Fruit fly (Drosophila melanogaster) whole organism, embryonic: ENCODE data around the gene fz.

ENCODE experiments used
- B-H1 ChIP-seq: fragments of 200-800 bp; sonication (Bioruptor generic); IDR thresholded peaks from 3 replicates; pipeline ENCODE4 v1.3.6; 2022; ENCODE audit warnings: missing biosample characterization, missing genetic modification characterization
- Blimp-1 ChIP-seq: fragments of 200-800 bp; sonication (Bioruptor generic); optimal IDR thresholded peaks from 3 replicates; lab custom pipeline; 2018; ENCODE audit warnings: missing biosample characterization, missing genetic modification characterization, mild to moderate bottlenecking, moderate library complexity, missing genetic modification reagents
- CG1024 ChIP-seq: fragments of 200-800 bp; sonication (Bioruptor generic); IDR thresholded peaks from 2 replicates; pipeline ENCODE4 v1.3.6; 2022; ENCODE audit warnings: missing biosample characterization, missing genetic modification characterization
- CG10431 ChIP-seq: fragments of 200-800 bp; sonication (Bioruptor generic); optimal IDR thresholded peaks from 3 replicates; lab custom pipeline; 2018; ENCODE audit warnings: missing biosample characterization, mild to moderate bottlenecking, missing genetic modification characterization
- CG10543 ChIP-seq: fragments of 200-800 bp; sonication (Bioruptor generic); optimal IDR thresholded peaks from 3 replicates; lab custom pipeline; 2017; ENCODE audit warnings: missing biosample characterization, mild to moderate bottlenecking, missing genetic modification characterization, moderate library complexity
- CG10565 ChIP-seq: fragments of 200-800 bp; sonication (Bioruptor generic); optimal IDR thresholded peaks from 3 replicates; lab custom pipeline; 2016; ENCODE audit warnings: missing biosample characterization, mild to moderate bottlenecking, missing genetic modification characterization
- CG11504 ChIP-seq: fragments of 200-800 bp; sonication (Bioruptor generic); optimal IDR thresholded peaks from 3 replicates; lab custom pipeline; 2019; ENCODE audit warnings: missing biosample characterization, mild to moderate bottlenecking, missing genetic modification characterization, moderate library complexity
- CG12219 ChIP-seq: fragments of 200-800 bp; sonication (Bioruptor generic); optimal IDR thresholded peaks from 3 replicates; lab custom pipeline; 2018; ENCODE audit warnings: missing biosample characterization, mild to moderate bottlenecking, missing genetic modification characterization
- CG12659 ChIP-seq: fragments of 200-800 bp; sonication (Bioruptor generic); optimal IDR thresholded peaks from 3 replicates; lab custom pipeline; 2017; ENCODE audit warnings: mild to moderate bottlenecking, missing biosample characterization, missing genetic modification reagents, missing genetic modification characterization
- CG13123 ChIP-seq: fragments of 200-800 bp; sonication (Bioruptor generic); optimal IDR thresholded peaks from 2 replicates; lab custom pipeline; 2016; ENCODE audit warnings: missing biosample characterization, missing genetic modification characterization
- CG13287 ChIP-seq: fragments of 200-800 bp; sonication (Bioruptor generic); IDR thresholded peaks from 2 replicates; pipeline ENCODE4 v1.3.6; 2022; ENCODE audit warnings: missing biosample characterization, missing genetic modification characterization; ENCODE audit not compliant: partially characterized antibody
- CG13296 ChIP-seq: fragments of 200-800 bp; sonication (Bioruptor generic); optimal IDR thresholded peaks from 3 replicates; lab custom pipeline; 2018; ENCODE audit warnings: missing biosample characterization, mild to moderate bottlenecking, missing genetic modification characterization
- CG14441 ChIP-seq: fragments of 200-800 bp; sonication (Bioruptor generic); IDR thresholded peaks from 2 replicates; pipeline ENCODE4 v1.3.6; 2022; ENCODE audit warnings: missing biosample characterization, missing genetic modification characterization
- CG1603 ChIP-seq: fragments of 200-800 bp; sonication (Bioruptor generic); optimal IDR thresholded peaks from 2 replicates; lab custom pipeline; 2019; ENCODE audit warnings: missing biosample characterization, mild to moderate bottlenecking, missing genetic modification characterization, moderate library complexity
- CG31224 ChIP-seq: fragments of 200-800 bp; sonication (Bioruptor generic); IDR thresholded peaks from 2 replicates; pipeline ENCODE4 v1.3.6; 2022; ENCODE audit warnings: missing biosample characterization, missing genetic modification characterization
- CG32772 ChIP-seq: fragments of 200-800 bp; sonication (Bioruptor generic); IDR thresholded peaks from 2 replicates; pipeline ENCODE4 v1.3.6; 2022; ENCODE audit warnings: missing biosample characterization, missing genetic modification characterization
- CG33557 ChIP-seq: fragments of 200-800 bp; sonication (Bioruptor generic); optimal IDR thresholded peaks from 2 replicates; lab custom pipeline; 2019; ENCODE audit warnings: missing biosample characterization, mild to moderate bottlenecking, missing genetic modification characterization, moderate library complexity
- CG34376 ChIP-seq: fragments of 200-800 bp; sonication (Bioruptor generic); optimal IDR thresholded peaks from 2 replicates; lab custom pipeline; 2018; ENCODE audit warnings: missing biosample characterization, mild to moderate bottlenecking, missing genetic modification characterization
- CG3726 ChIP-seq: fragments of 200-800 bp; sonication (Bioruptor generic); IDR thresholded peaks from 3 replicates; pipeline ENCODE4, ENCODE4 v1.3.6; 2022; ENCODE audit warnings: missing biosample characterization, missing genetic modification characterization
- CG4328 ChIP-seq: fragments of 200-800 bp; sonication (Bioruptor generic); optimal IDR thresholded peaks from 3 replicates; lab custom pipeline; 2017; ENCODE audit warnings: missing biosample characterization, missing genetic modification reagents, missing genetic modification characterization
- CG6813 ChIP-seq: fragments of 200-800 bp; sonication (Bioruptor generic); optimal IDR thresholded peaks from 2 replicates; lab custom pipeline; 2017; ENCODE audit warnings: missing biosample characterization, missing genetic modification characterization, mild to moderate bottlenecking, moderate library complexity, missing genetic modification reagents
- CG9609 ChIP-seq: fragments of 200-800 bp; sonication (Bioruptor generic); optimal IDR thresholded peaks from 3 replicates; lab custom pipeline; 2016; ENCODE audit warnings: missing biosample characterization, missing genetic modification characterization
- CoRest ChIP-seq: fragments of 200-800 bp; sonication (Bioruptor generic); optimal IDR thresholded peaks from 3 replicates; lab custom pipeline; 2018; ENCODE audit warnings: missing biosample characterization, mild to moderate bottlenecking, missing genetic modification characterization, moderate library complexity
- D ChIP-seq, 2 experiments: fragments of 200-800 bp in 1 of 2; fragments of >200 bp in 1 of 2; sonication (Bioruptor generic) in 1 of 2; optimal IDR thresholded peaks; 2 replicates in 1 of 2; 3 replicates in 1 of 2; lab custom pipeline; 2017; ENCODE audit warnings: mild to moderate bottlenecking in 1 of 2, missing biosample characterization in 1 of 2, missing genetic modification characterization in 1 of 2, missing genetic modification reagents in 1 of 2
- Drgx ChIP-seq: fragments of 200-800 bp; sonication (Bioruptor generic); IDR thresholded peaks from 2 replicates; pipeline ENCODE4 v1.3.6; 2022; ENCODE audit warnings: missing biosample characterization, missing genetic modification characterization
- E2f1 ChIP-seq: fragments of 200-800 bp; sonication (Bioruptor generic); IDR thresholded peaks from 2 replicates; pipeline ENCODE4 v1.3.6; 2022; ENCODE audit warnings: missing biosample characterization, missing genetic modification characterization
- Ets65A ChIP-seq: fragments of 200-800 bp; sonication (Bioruptor generic); peaks from one replicate; lab custom pipeline; 2016; ENCODE audit warnings: missing biosample characterization, missing genetic modification characterization
- Fer1 ChIP-seq: fragments of 200-800 bp; sonication (Bioruptor generic); optimal IDR thresholded peaks from 2 replicates; lab custom pipeline; 2017; ENCODE audit warnings: missing biosample characterization, mild to moderate bottlenecking, missing genetic modification characterization
- Fer2 ChIP-seq: fragments of 200-800 bp; sonication (Bioruptor generic); optimal IDR thresholded peaks from 2 replicates; lab custom pipeline; 2018; ENCODE audit warnings: missing biosample characterization, mild to moderate bottlenecking, missing genetic modification characterization, moderate library complexity
- Lim3 ChIP-seq: fragments of 200-800 bp; sonication (Bioruptor generic); IDR thresholded peaks from 2 replicates; pipeline ENCODE4 v1.3.6; 2022; ENCODE audit warnings: missing biosample characterization, missing genetic modification characterization
- MESR4 ChIP-seq: fragments of 200-800 bp; sonication (Bioruptor generic); optimal IDR thresholded peaks from 2 replicates; lab custom pipeline; 2018; ENCODE audit warnings: missing biosample characterization, mild to moderate bottlenecking, missing genetic modification characterization, moderate library complexity
- Mes4 ChIP-seq: fragments of 200-800 bp; sonication (Bioruptor generic); optimal IDR thresholded peaks from 2 replicates; lab custom pipeline; 2016; ENCODE audit warnings: missing biosample characterization, missing genetic modification characterization
- Sry-β ChIP-seq: fragments of 200-800 bp; sonication (Bioruptor generic); optimal IDR thresholded peaks from 2 replicates; lab custom pipeline; 2018; ENCODE audit warnings: missing biosample characterization, mild to moderate bottlenecking, missing genetic modification characterization, moderate library complexity
- Tbp ChIP-seq: fragments of >200 bp; optimal IDR thresholded peaks from 2 replicates; lab custom pipeline; 2018; ENCODE audit warnings: missing biosample characterization, missing genetic modification characterization
- chm ChIP-seq: fragments of 200-800 bp; sonication (Bioruptor generic); IDR thresholded peaks from 2 replicates; pipeline ENCODE4 v1.3.6; 2022; ENCODE audit warnings: missing biosample characterization, missing genetic modification characterization
- corto ChIP-seq: fragments of 200-800 bp; sonication (Bioruptor generic); optimal IDR thresholded peaks from 2 replicates; lab custom pipeline; 2016; ENCODE audit warnings: missing biosample characterization, mild to moderate bottlenecking, missing genetic modification characterization, moderate library complexity
- dan ChIP-seq: fragments of 200-800 bp; sonication (Bioruptor generic); IDR thresholded peaks from 2 replicates; pipeline ENCODE4 v1.3.6; 2022; ENCODE audit warnings: missing biosample characterization, missing genetic modification characterization
- exex ChIP-seq: fragments of 200-800 bp; sonication (Bioruptor generic); optimal IDR thresholded peaks from 4 replicates; lab custom pipeline; 2018; ENCODE audit warnings: missing biosample characterization, mild to moderate bottlenecking, missing genetic modification characterization, moderate library complexity
- gce ChIP-seq: fragments of 200-800 bp; sonication (Bioruptor generic); IDR thresholded peaks from 3 replicates; pipeline ENCODE4 v1.3.6; 2022; ENCODE audit warnings: missing biosample characterization, missing genetic modification characterization
- gro ChIP-seq: fragments of 200-800 bp; sonication (Bioruptor generic); optimal IDR thresholded peaks from 2 replicates; lab custom pipeline; 2016; ENCODE audit warnings: missing biosample characterization, missing genetic modification characterization
- ind ChIP-seq: fragments of 200-800 bp; sonication (Bioruptor generic); optimal IDR thresholded peaks from 3 replicates; lab custom pipeline; 2016; ENCODE audit warnings: missing biosample characterization, missing genetic modification characterization
- kni ChIP-seq: fragments of 200-800 bp; sonication (Bioruptor generic); optimal IDR thresholded peaks from 3 replicates; lab custom pipeline; 2017; ENCODE audit warnings: mild to moderate bottlenecking, missing biosample characterization, missing genetic modification reagents, missing genetic modification characterization
- org-1 ChIP-seq: fragments of 200-800 bp; sonication (Bioruptor generic); optimal IDR thresholded peaks from 2 replicates; lab custom pipeline; 2017; ENCODE audit warnings: missing biosample characterization, missing genetic modification characterization
- pb ChIP-seq: fragments of 200-800 bp; sonication (Bioruptor generic); optimal IDR thresholded peaks from 3 replicates; lab custom pipeline; 2016; ENCODE audit warnings: missing biosample characterization, missing genetic modification characterization
- pzg ChIP-seq: fragments of 200-800 bp; sonication (Bioruptor generic); optimal IDR thresholded peaks from 3 replicates; lab custom pipeline; 2018; ENCODE audit warnings: missing biosample characterization, mild to moderate bottlenecking, missing genetic modification characterization, moderate library complexity
- schlank ChIP-seq: fragments of 200-800 bp; sonication (Bioruptor generic); optimal IDR thresholded peaks from 2 replicates; lab custom pipeline; 2018; ENCODE audit warnings: missing biosample characterization, mild to moderate bottlenecking, missing genetic modification characterization
- sens-2 ChIP-seq: fragments of 200-800 bp; sonication (Bioruptor generic); IDR thresholded peaks from 2 replicates; pipeline ENCODE4 v1.3.6; 2022; ENCODE audit warnings: missing biosample characterization, missing genetic modification characterization
- sim ChIP-seq: fragments of 200-800 bp; sonication (Bioruptor generic); IDR thresholded peaks from 2 replicates; pipeline ENCODE4 v1.3.6; 2022; ENCODE audit warnings: missing biosample characterization, missing genetic modification characterization
- slou ChIP-seq: fragments of 200-800 bp; sonication (Bioruptor generic); optimal IDR thresholded peaks from 3 replicates; lab custom pipeline; 2016; ENCODE audit warnings: missing biosample characterization, missing genetic modification characterization
- tap ChIP-seq: fragments of 200-800 bp; optimal IDR thresholded peaks from 3 replicates; lab custom pipeline; 2019; ENCODE audit warnings: missing biosample characterization, mild to moderate bottlenecking, missing genetic modification characterization, moderate library complexity

Gene fz

DNA sequence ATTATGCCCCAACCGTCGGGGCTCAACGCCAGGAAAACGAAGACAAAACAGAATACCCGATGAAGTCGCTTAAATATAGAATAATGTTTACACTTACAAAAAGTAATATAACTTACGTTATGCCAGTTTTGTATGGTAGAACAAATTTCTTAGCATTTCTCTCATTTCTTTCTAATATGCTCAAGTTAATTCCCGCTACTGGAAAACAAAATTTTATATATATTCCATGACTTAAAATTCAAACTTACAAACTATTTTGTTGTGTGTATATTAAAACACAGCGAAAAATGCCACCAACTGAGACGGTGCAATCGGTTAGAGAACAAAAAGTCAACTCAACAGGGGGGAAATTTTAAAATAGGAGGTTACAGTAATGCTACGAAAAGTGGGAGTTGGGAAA lies 23.3 kb downstream of the fz start (continued):
- TF ChIP-seq CG13296 (GFP tag; lab: Kevin White, UChicago) (peak; percentile 43), Sry-β (GFP tag; lab: Kevin White, UChicago) (peak; percentile 45), CG13287 (GFP tag; lab: Robert Waterston, UW) (no peak), CG33557 (peak; percentile 68), Tbp (GFP tag; lab: Kevin White, UChicago) (no peak), gce (no peak), CG10431 (GFP tag; lab: Kevin White, UChicago) (no peak), CG14441 (GFP tag; lab: Robert Waterston, UW) (peak; percentile 42; the same call in 1 of the 2 replicates), Mes4 (GFP tag; lab: Kevin White, UChicago) (peak; percentile 48), chm (peak; percentile 83), D (optimal IDR thresholded peaks at IDR 0.05; lab: Kevin White, UChicago) (no peak), D (GFP tag; optimal IDR thresholded peaks at IDR 0.05; lab: Kevin White, UChicago) (peak; percentile 77), CoRest (tag; lab: Kevin White, UChicago) (peak; percentile 72), CG1603 (tag; lab: Kevin White, UChicago) (peak; percentile 77), CG1024 (GFP tag; lab: Robert Waterston, UW) (0 out of 2 replicates have a peak, but pooled peaks have one; percentile 39), exex (tag; lab: Kevin White, UChicago) (no peak), Drgx (GFP tag; lab: Robert Waterston, UW) (peak; percentile 65), CG32772 (GFP tag; lab: Robert Waterston, UW) (peak; percentile 76), gro (GFP tag; lab: Kevin White, UChicago) (no peak), B-H1 (GFP tag; lab: Robert Waterston, UW) (peak; percentile 46), CG10543 (GFP tag; lab: Kevin White, UChicago) (no peak), E2f1 (GFP tag; lab: Robert Waterston, UW) (peak; percentile 75), org-1 (GFP tag; lab: Kevin White, UChicago) (peak; percentile 16), MESR4 (GFP tag; lab: Kevin White, UChicago) (no peak), corto (GFP tag; lab: Kevin White, UChicago) (no peak), sim (GFP tag; lab: Robert Waterston, UW) (no peak), CG9609 (GFP tag; lab: Kevin White, UChicago) (no peak), CG11504 (peak; percentile 80), CG12659 (peak; percentile 50), ind (GFP tag; lab: Kevin White, UChicago) (peak; percentile 55), kni (peak; percentile 38), slou (GFP tag; lab: Kevin White, UChicago) (no peak), CG13123 (no peak), Blimp-1 (GFP tag; lab: Kevin White, UChicago) (peak; percentile 88), CG31224 (GFP tag; lab: Robert Waterston, UW) (0 out of 2 replicates have a peak, but pooled peaks have one; percentile 28), Ets65A (GFP tag; lab: Kevin White, UChicago) (peak; percentile 92), CG4328 (GFP tag; lab: Kevin White, UChicago) (no peak), Lim3 (GFP tag; lab: Robert Waterston, UW) (no peak), dan (GFP tag; lab: Robert Waterston, UW) (no peak), Fer2 (tag; lab: Kevin White, UChicago) (peak; percentile 16), pb (GFP tag; lab: Kevin White, UChicago) (no peak), pzg (no peak), CG3726 (no peak), schlank (tag; lab: Kevin White, UChicago) (no peak), CG12219 (peak; percentile 50), sens-2 (0 out of 2 replicates have a peak, but pooled peaks have one; percentile 21), CG6813 (peak; percentile 71), Fer1 (GFP tag; lab: Kevin White, UChicago) (peak; percentile 49), tap (peak; percentile 83), CG10565 (no peak), CG34376 (GFP tag; lab: Kevin White, UChicago) (no peak)
